Worm (Caenorhabditis elegans) whole organism, young adult: ENCODE results near the gene C04G6.4.

ENCODE experiments used
- B0336.3 ChIP-seq: fragments of 200-800 bp; sonication (Bioruptor generic); IDR thresholded peaks from 2 replicates; pipeline ENCODE4 v1.3.6; 2022; ENCODE audit warnings: missing genetic modification characterization, missing compliant biosample characterization
- C06A6.2 ChIP-seq: fragments of 200-800 bp; sonication (Bioruptor generic); conservative IDR thresholded peaks from 2 replicates; pipeline ENCODE4 v1.3.6; 2022; ENCODE audit warnings: missing genetic modification characterization, missing compliant biosample characterization
- F23B12.7 ChIP-seq: sonication (generic microtip); optimal IDR thresholded peaks from 2 replicates; lab custom pipeline; 2017; ENCODE audit warnings: missing genetic modification characterization, mild to moderate bottlenecking, missing compliant biosample characterization, antibody characterized with exemption, moderate library complexity; ENCODE audit not compliant: insufficient read depth
- F49E8.2 ChIP-seq: sonication (generic microtip); optimal IDR thresholded peaks from 3 replicates; lab custom pipeline; 2017; ENCODE audit warnings: missing genetic modification characterization, mild to moderate bottlenecking, missing compliant biosample characterization, antibody characterized with exemption, moderate library complexity; ENCODE audit not compliant: insufficient read depth
- F52B5.7 ChIP-seq: sonication (generic microtip); optimal IDR thresholded peaks from 2 replicates; lab custom pipeline; 2016; ENCODE audit warnings: mild to moderate bottlenecking, missing genetic modification characterization, missing compliant biosample characterization
- F57C9.4 ChIP-seq: sonication (generic microtip); optimal IDR thresholded peaks from 2 replicates; lab custom pipeline; 2017; ENCODE audit warnings: mild to moderate bottlenecking, missing genetic modification characterization, missing compliant biosample characterization
- K11D2.4 ChIP-seq: fragments of 200-800 bp; sonication (Bioruptor generic); IDR thresholded peaks from 2 replicates; pipeline ENCODE4 v1.3.6; 2022; ENCODE audit warnings: missing genetic modification reagents, missing genetic modification characterization, missing compliant biosample characterization
- Y56A3A.18 ChIP-seq: fragments of 200-800 bp; sonication (Bioruptor generic); IDR thresholded peaks from 2 replicates; pipeline ENCODE4 v1.3.6; 2022; ENCODE audit warnings: missing genetic modification reagents, missing genetic modification characterization, missing compliant biosample characterization
- ZK185.1 ChIP-seq: sonication (generic microtip); optimal IDR thresholded peaks from 2 replicates; lab custom pipeline; 2016; ENCODE audit warnings: mild to moderate bottlenecking, missing genetic modification characterization, missing compliant biosample characterization; ENCODE audit not compliant: poor library complexity, severe bottlenecking
- atf-7 ChIP-seq: sonication (generic microtip); optimal IDR thresholded peaks from 2 replicates; lab custom pipeline; 2017; ENCODE audit warnings: mild to moderate bottlenecking, missing genetic modification characterization, missing compliant biosample characterization
- athp-1 ChIP-seq: sonication (generic microtip); optimal IDR thresholded peaks from 2 replicates; lab custom pipeline; 2017; ENCODE audit warnings: mild to moderate bottlenecking, missing genetic modification characterization, missing compliant biosample characterization
- attf-5 ChIP-seq: fragments of 200-800 bp; sonication (Bioruptor generic); optimal IDR thresholded peaks from 2 replicates; lab custom pipeline; 2018; ENCODE audit warnings: mild to moderate bottlenecking, missing genetic modification characterization, missing compliant biosample characterization
- attf-6 ChIP-seq: fragments of 200-800 bp; sonication (Bioruptor generic); IDR thresholded peaks from 2 replicates; pipeline ENCODE4 v1.3.6; 2022; ENCODE audit warnings: missing genetic modification reagents, missing genetic modification characterization, missing compliant biosample characterization
- ceh-58 ChIP-seq: fragments of 200-800 bp; sonication (Bioruptor generic); IDR thresholded peaks from 2 replicates; pipeline ENCODE4 v1.3.6; 2022; ENCODE audit warnings: missing genetic modification characterization, missing compliant biosample characterization
- egl-18 ChIP-seq: fragments of 200-800 bp; sonication (Bioruptor generic); IDR thresholded peaks from 2 replicates; pipeline ENCODE4 v1.3.6; 2022; ENCODE audit warnings: missing genetic modification reagents, missing genetic modification characterization, missing compliant biosample characterization
- egrh-3 ChIP-seq: fragments of 200-800 bp; sonication (Bioruptor generic); IDR thresholded peaks from 2 replicates; pipeline ENCODE4 v1.3.6; 2022; ENCODE audit warnings: missing genetic modification reagents, missing genetic modification characterization, missing compliant biosample characterization
- ekl-4 ChIP-seq: fragments of 200-800 bp; sonication (Bioruptor generic); IDR thresholded peaks from 2 replicates; pipeline ENCODE4 v1.3.6; 2022; ENCODE audit warnings: missing genetic modification reagents, missing genetic modification characterization, missing compliant biosample characterization
- fkh-3 ChIP-seq: sonication (generic microtip); optimal IDR thresholded peaks from 2 replicates; lab custom pipeline; 2016; ENCODE audit warnings: mild to moderate bottlenecking, missing genetic modification characterization, missing compliant biosample characterization
- hlh-12 ChIP-seq: sonication (generic microtip); optimal IDR thresholded peaks from 2 replicates; lab custom pipeline; 2016; ENCODE audit warnings: missing genetic modification characterization, missing compliant biosample characterization
- hmg-1.2 ChIP-seq: fragments of 200-800 bp; sonication (Bioruptor generic); IDR thresholded peaks from 2 replicates; pipeline ENCODE4 v1.3.6; 2022; ENCODE audit warnings: missing genetic modification reagents, missing genetic modification characterization, missing compliant biosample characterization
- hsf-1 ChIP-seq: fragments of 200-800 bp; sonication (Bioruptor generic); IDR thresholded peaks from 2 replicates; pipeline ENCODE4 v1.3.6; 2022; ENCODE audit warnings: missing genetic modification reagents, missing genetic modification characterization, missing compliant biosample characterization
- let-526 ChIP-seq: fragments of 200-800 bp; sonication (Bioruptor generic); IDR thresholded peaks from 2 replicates; pipeline ENCODE4 v1.3.6; 2022; ENCODE audit warnings: missing genetic modification reagents, missing genetic modification characterization, missing compliant biosample characterization
- lin-40 ChIP-seq: sonication (generic microtip); optimal IDR thresholded peaks from 2 replicates; lab custom pipeline; 2016; ENCODE audit warnings: missing genetic modification characterization, mild to moderate bottlenecking, missing compliant biosample characterization, missing genotype, missing genetic modification reagents
- lsl-1 ChIP-seq: fragments of 200-800 bp; sonication (Bioruptor generic); optimal IDR thresholded peaks from 2 replicates; lab custom pipeline; 2018; ENCODE audit warnings: mild to moderate bottlenecking, missing genetic modification characterization, moderate library complexity, missing compliant biosample characterization
- madf-10 ChIP-seq: sonication (generic microtip); optimal IDR thresholded peaks from 2 replicates; lab custom pipeline; 2016; ENCODE audit warnings: mild to moderate bottlenecking, missing genetic modification characterization, missing compliant biosample characterization
- madf-6 ChIP-seq: fragments of 200-800 bp; sonication (Bioruptor generic); IDR thresholded peaks from 2 replicates; pipeline ENCODE4 v1.3.6; 2022; ENCODE audit warnings: missing genetic modification reagents, missing genetic modification characterization, missing compliant biosample characterization
- madf-8 ChIP-seq: fragments of 200-800 bp; sonication (Bioruptor generic); conservative IDR thresholded peaks from 2 replicates; pipeline ENCODE4 v1.3.6; 2022; ENCODE audit warnings: missing genetic modification reagents, missing genetic modification characterization, missing compliant biosample characterization
- mel-28 ChIP-seq: sonication (generic microtip); optimal IDR thresholded peaks from 2 replicates; lab custom pipeline; 2016; ENCODE audit warnings: borderline replicate concordance, mild to moderate bottlenecking, missing genetic modification characterization, missing compliant biosample characterization
- mes-4 ChIP-seq: sonication (generic microtip); optimal IDR thresholded peaks from 2 replicates; lab custom pipeline; 2016; ENCODE audit warnings: missing genotype, missing genetic modification characterization, missing compliant biosample characterization
- mxl-1 ChIP-seq: sonication (generic microtip); optimal IDR thresholded peaks from 2 replicates; lab custom pipeline; 2016; ENCODE audit warnings: missing genetic modification characterization, missing compliant biosample characterization
- nhr-27 ChIP-seq: fragments of 200-800 bp; sonication (Bioruptor generic); optimal IDR thresholded peaks from 2 replicates; lab custom pipeline; 2018; ENCODE audit warnings: mild to moderate bottlenecking, missing genetic modification characterization, moderate library complexity, missing compliant biosample characterization
- rec-8 ChIP-seq, 2 experiments: sonication (generic microtip); optimal IDR thresholded peaks; 2 replicates each; lab custom pipeline; 2016; ENCODE audit warnings: mild to moderate bottlenecking in 2 of 2, missing genetic modification characterization in 2 of 2, missing genetic modification reagents in 2 of 2, missing genotype in 2 of 2, missing biosample characterization in 1 of 2, missing compliant biosample characterization in 1 of 2, moderate library complexity in 1 of 2
- repo-1 ChIP-seq: sonication (generic microtip); optimal IDR thresholded peaks from 2 replicates; lab custom pipeline; 2017; ENCODE audit warnings: mild to moderate bottlenecking, missing genetic modification characterization, missing compliant biosample characterization
- sdz-38 ChIP-seq: sonication (generic microtip); optimal IDR thresholded peaks from 2 replicates; lab custom pipeline; 2016; ENCODE audit warnings: missing genotype, missing genetic modification characterization, missing compliant biosample characterization
- snpc-1.3 ChIP-seq: sonication (generic microtip); optimal IDR thresholded peaks from 2 replicates; lab custom pipeline; 2017; ENCODE audit warnings: missing genetic modification characterization, mild to moderate bottlenecking, missing compliant biosample characterization, antibody characterized with exemption, moderate library complexity, missing genotype, missing genetic modification reagents; ENCODE audit not compliant: insufficient read depth
- snpc-4 ChIP-seq, 5 experiments: fragments of 150-350 bp in 1 of 5; sonication (generic microtip) in 4 of 5; optimal IDR thresholded peaks; 2 replicates each; lab custom pipeline; 2014 to 2018; ENCODE audit warnings: missing genetic modification characterization in 5 of 5, missing biosample characterization in 3 of 5, antibody characterized with exemption in 2 of 5, mild to moderate bottlenecking in 2 of 5, missing compliant biosample characterization in 2 of 5, missing genotype in 2 of 5, moderate library complexity in 2 of 5, missing genetic modification reagents in 1 of 5
- tlf-1 ChIP-seq: fragments of 200-800 bp; sonication (Bioruptor generic); optimal IDR thresholded peaks from 2 replicates; lab custom pipeline; 2018; ENCODE audit warnings: mild to moderate bottlenecking, missing genetic modification characterization, missing compliant biosample characterization
- unc-130 ChIP-seq: sonication (generic microtip); optimal IDR thresholded peaks from 2 replicates; lab custom pipeline; 2016; ENCODE audit warnings: missing genetic modification reagents, missing genetic modification characterization, missing compliant biosample characterization
- xnd-1 ChIP-seq: sonication (generic microtip); optimal IDR thresholded peaks from 2 replicates; lab custom pipeline; 2016; ENCODE audit warnings: missing genotype, missing genetic modification reagents, missing genetic modification characterization, missing compliant biosample characterization
- zfh-2 ChIP-seq: fragments of 200-800 bp; sonication (Bioruptor generic); conservative IDR thresholded peaks from 2 replicates; pipeline ENCODE4 v1.3.6; 2022; ENCODE audit warnings: missing genetic modification reagents, missing genetic modification characterization, missing compliant biosample characterization
- ztf-25 ChIP-seq: fragments of 200-800 bp; sonication (Bioruptor generic); IDR thresholded peaks from 2 replicates; pipeline ENCODE4 v1.3.6; 2022; ENCODE audit warnings: missing genetic modification reagents, missing genetic modification characterization, missing compliant biosample characterization
- ztf-28 ChIP-seq: fragments of 200-800 bp; sonication (Bioruptor generic); IDR thresholded peaks from 2 replicates; pipeline ENCODE4 v1.3.6; 2022; ENCODE audit warnings: missing genetic modification reagents, missing genetic modification characterization, missing compliant biosample characterization

The C04G6.4 gene

ce11 chrII:5039912-5040311 lies 43.3 kb downstream of the C04G6.4 start, which contains the start of gene golg-2:
golg-2 (minus strand) TSS chrII:5040091.
- TF ChIP-seq F23B12.7 (peak; percentile 18), ceh-58 (no peak), K11D2.4 (GFP tag; lab: Robert Waterston, UW) (no peak)
- TF ChIP-seq, all 124 proteins: peak for 1

- TF ChIP-seq zfh-2 (no peak), madf-6 (GFP tag; lab: Robert Waterston, UW) (peak; percentile 43; the same call in 1 of the 2 replicates)
- TF ChIP-seq, all 124 proteins: peak for 1
Measured at ce11 chrII:5036128-5036527, 47.1 kb downstream of the C04G6.4 start, which contains the start of gene lrr-1. lrr-1 (minus strand) TSS chrII:5036439.

- TF ChIP-seq fkh-3 (no peak), rec-8 (tag; optimal IDR thresholded peaks at IDR 0.05; lab: Kevin White, UChicago) (no peak), lsl-1 (no peak), egrh-3 (GFP tag; lab: Robert Waterston, UW) (no peak), ZK185.1 (tag; lab: Kevin White, UChicago) (no peak), mxl-1 (tag; lab: Kevin White, UChicago) (no peak), F23B12.7 (no peak), F57C9.4 (no peak), athp-1 (tag; lab: Kevin White, UChicago) (no peak), tlf-1 (no peak), snpc-4 (GFP tag; optimal IDR thresholded peaks at IDR 0.05; lab: Kevin White, UChicago) (no peak), snpc-4 (tag; optimal IDR thresholded peaks at IDR 0.05; lab: Kevin White, UChicago) (no peak), attf-6 (GFP tag; lab: Robert Waterston, UW) (no peak), Y56A3A.18 (GFP tag; lab: Robert Waterston, UW) (no peak), attf-5 (GFP tag; lab: Kevin White, UChicago) (no peak), C06A6.2 (GFP tag; lab: Robert Waterston, UW) (no peak), hmg-1.2 (GFP tag; lab: Robert Waterston, UW) (no peak), ztf-28 (GFP tag; lab: Robert Waterston, UW) (no peak)
- TF ChIP-seq, all 124 proteins: peak for 0
Measured at ce11 chrII:5033935-5034334, 49.3 kb downstream of the C04G6.4 start, which contains the start of gene F33G12.3. F33G12.3 (minus strand) TSS chrII:5034035.

- TF ChIP-seq atf-7 (tag; lab: Kevin White, UChicago): peak; percentile 53
- TF ChIP-seq mes-4 (tag; lab: Kevin White, UChicago): peak; percentile 72
- TF ChIP-seq nhr-27 (tag; lab: Kevin White, UChicago): peak; percentile 74
- no peak for TF ChIP-seq mel-28
- no peak for TF ChIP-seq xnd-1
- peak; percentile 44 for TF ChIP-seq repo-1 (tag; lab: Kevin White, UChicago)
- TF ChIP-seq F49E8.2 (tag; lab: Kevin White, UChicago): no peak
- peak; percentile 79 for TF ChIP-seq B0336.3
- 0 out of 2 replicates have a peak, but pooled peaks have one; percentile 19 for TF ChIP-seq egl-18
- peak; percentile 73 for TF ChIP-seq attf-6 (GFP tag; lab: Robert Waterston, UW)
- peak; percentile 31; the same call in 1 of the 2 replicates for TF ChIP-seq madf-8
- peak; percentile 53 for TF ChIP-seq lin-40
- TF ChIP-seq hlh-12: no peak
- peak; percentile 90; the same call in 1 of the 2 replicates for TF ChIP-seq ztf-25 (GFP tag; lab: Robert Waterston, UW)
- TF ChIP-seq tlf-1: peak; percentile 14
- TF ChIP-seq madf-10 (tag; lab: Kevin White, UChicago): peak; percentile 36
- TF ChIP-seq unc-130: peak; percentile 46
- TF ChIP-seq snpc-1.3 (tag; lab: Kevin White, UChicago): peak; percentile 62
- TF ChIP-seq ekl-4 (GFP tag; lab: Robert Waterston, UW): peak; percentile 63; the same call in 1 of the 2 replicates
- TF ChIP-seq let-526 (GFP tag; lab: Robert Waterston, UW): no peak
- TF ChIP-seq sdz-38 (tag; lab: Kevin White, UChicago): no peak
- TF ChIP-seq hsf-1 (GFP tag; lab: Robert Waterston, UW): 0 out of 2 replicates have a peak, but pooled peaks have one; percentile 49
- 0 out of 2 replicates have a peak, but pooled peaks have one; percentile 14 for TF ChIP-seq ztf-28 (GFP tag; lab: Robert Waterston, UW)
- peak; percentile 70 for TF ChIP-seq F52B5.7 (tag; lab: Kevin White, UChicago)
Measured at ce11 chrII:5032669-5033068, 50.6 kb downstream of the C04G6.4 start.
